Fruit fly (Drosophila melanogaster) whole organism, embryonic: ENCODE results near the gene CG42307.
A peak's percentile ranks its signal among the peaks of the same experiment; 100 is the strongest.

Source experiments
- Ada2b ChIP-seq: fragments of 200-800 bp; sonication (Bioruptor generic); IDR thresholded peaks from 2 replicates; pipeline ENCODE4 v1.3.6; 2022; ENCODE audit warnings: missing biosample characterization, missing genetic modification characterization
- Bgb ChIP-seq: fragments of 200-800 bp; sonication (Bioruptor generic); IDR thresholded peaks from 2 replicates; pipeline ENCODE4 v1.3.6; 2022; ENCODE audit warnings: missing biosample characterization, missing genetic modification characterization; ENCODE audit not compliant: partially characterized antibody
- CG10209 ChIP-seq: fragments of 200-800 bp; sonication (Bioruptor generic); optimal IDR thresholded peaks from 3 replicates; lab custom pipeline; 2017; ENCODE audit warnings: missing biosample characterization, mild to moderate bottlenecking, missing genetic modification characterization, missing genetic modification reagents
- CG11085 ChIP-seq: fragments of 200-800 bp; sonication (Bioruptor generic); IDR thresholded peaks from 2 replicates; pipeline ENCODE4 v1.3.6; 2022; ENCODE audit warnings: missing biosample characterization, missing genetic modification characterization
- CG11398 ChIP-seq: fragments of 200-800 bp; sonication (Bioruptor generic); optimal IDR thresholded peaks from 2 replicates; lab custom pipeline; 2016; ENCODE audit warnings: missing biosample characterization, missing genetic modification characterization
- CG11723 ChIP-seq: fragments of 200-800 bp; sonication (Bioruptor generic); optimal IDR thresholded peaks from 2 replicates; lab custom pipeline; 2017; ENCODE audit warnings: missing biosample characterization, mild to moderate bottlenecking, missing genetic modification characterization
- CG12299 ChIP-seq: fragments of 200-800 bp; sonication (Bioruptor generic); optimal IDR thresholded peaks from 2 replicates; lab custom pipeline; 2018; ENCODE audit warnings: missing biosample characterization, mild to moderate bottlenecking, missing genetic modification characterization
- CG13424 ChIP-seq: fragments of 200-800 bp; sonication (Bioruptor generic); optimal IDR thresholded peaks from 2 replicates; lab custom pipeline; 2019; ENCODE audit warnings: missing biosample characterization, mild to moderate bottlenecking, missing genetic modification characterization, moderate library complexity
- CG14965 ChIP-seq: fragments of 200-800 bp; sonication (Bioruptor generic); optimal IDR thresholded peaks from 2 replicates; lab custom pipeline; 2016; ENCODE audit warnings: missing biosample characterization, missing genetic modification characterization, borderline replicate concordance
- CG15514 ChIP-seq: fragments of 200-800 bp; sonication (Bioruptor generic); optimal IDR thresholded peaks from 3 replicates; lab custom pipeline; 2017; ENCODE audit warnings: missing biosample characterization, missing genetic modification characterization, mild to moderate bottlenecking, moderate library complexity, missing genetic modification reagents
- CG16815 ChIP-seq: fragments of 200-800 bp; sonication (Bioruptor generic); optimal IDR thresholded peaks from 3 replicates; lab custom pipeline; 2017; ENCODE audit warnings: missing biosample characterization, mild to moderate bottlenecking, missing genetic modification characterization
- CG16863 ChIP-seq: fragments of 200-800 bp; sonication (Bioruptor generic); optimal IDR thresholded peaks from 3 replicates; lab custom pipeline; 2016; ENCODE audit warnings: missing biosample characterization, missing genetic modification characterization
- CG17359 ChIP-seq: fragments of 200-800 bp; sonication (Bioruptor generic); optimal IDR thresholded peaks from 3 replicates; lab custom pipeline; 2018; ENCODE audit warnings: missing biosample characterization, mild to moderate bottlenecking, missing genetic modification characterization, moderate library complexity
- CG18262 ChIP-seq: fragments of 200-800 bp; optimal IDR thresholded peaks from 3 replicates; lab custom pipeline; 2019; ENCODE audit warnings: missing biosample characterization, mild to moderate bottlenecking, missing genetic modification characterization, moderate library complexity
- CG18599 ChIP-seq: fragments of 200-800 bp; sonication (Bioruptor generic); optimal IDR thresholded peaks from 3 replicates; lab custom pipeline; 2017; ENCODE audit warnings: missing biosample characterization, missing genetic modification characterization, mild to moderate bottlenecking, moderate library complexity, missing genetic modification reagents
- CG2889 ChIP-seq: fragments of 200-800 bp; sonication (Bioruptor generic); IDR thresholded peaks from 3 replicates; pipeline ENCODE4 v1.3.6; 2022; ENCODE audit warnings: missing biosample characterization, missing genetic modification characterization
- CG30403 ChIP-seq: fragments of 200-800 bp; sonication (Bioruptor generic); optimal IDR thresholded peaks from 3 replicates; lab custom pipeline; 2016; ENCODE audit warnings: missing biosample characterization, missing genetic modification characterization
- CG31365 ChIP-seq: fragments of 200-800 bp; sonication (Bioruptor generic); optimal IDR thresholded peaks from 2 replicates; lab custom pipeline; 2018; ENCODE audit warnings: missing biosample characterization, mild to moderate bottlenecking, missing genetic modification characterization
- CG34422 ChIP-seq: fragments of 200-800 bp; sonication (Bioruptor generic); IDR thresholded peaks from 3 replicates; pipeline ENCODE4 v1.3.6; 2022; ENCODE audit warnings: missing biosample characterization, missing genetic modification characterization
- CG6254 ChIP-seq: fragments of 200-800 bp; sonication (Bioruptor generic); optimal IDR thresholded peaks from 3 replicates; lab custom pipeline; 2017; ENCODE audit warnings: mild to moderate bottlenecking, missing biosample characterization, missing genetic modification reagents, missing genetic modification characterization
- CG7786 ChIP-seq: fragments of 200-800 bp; sonication (Bioruptor generic); optimal IDR thresholded peaks from 2 replicates; lab custom pipeline; 2016; ENCODE audit warnings: missing biosample characterization, missing genetic modification characterization
- CG7987 ChIP-seq: fragments of 200-800 bp; sonication (Bioruptor generic); optimal IDR thresholded peaks from 2 replicates; lab custom pipeline; 2018; ENCODE audit warnings: missing biosample characterization, mild to moderate bottlenecking, missing genetic modification characterization, moderate library complexity
- CG8924 ChIP-seq: fragments of 200-800 bp; optimal IDR thresholded peaks from 3 replicates; lab custom pipeline; 2019; ENCODE audit warnings: missing biosample characterization, mild to moderate bottlenecking, missing genetic modification characterization, moderate library complexity
- CG9215 ChIP-seq: fragments of 200-800 bp; sonication (Bioruptor generic); IDR thresholded peaks from 2 replicates; pipeline ENCODE4 v1.3.6; 2022; ENCODE audit warnings: missing biosample characterization, missing genetic modification characterization
- CG9876 ChIP-seq: fragments of 200-800 bp; sonication (Bioruptor generic); optimal IDR thresholded peaks from 2 replicates; lab custom pipeline; 2016; ENCODE audit warnings: missing biosample characterization, missing genetic modification characterization
- Dref ChIP-seq: fragments of 200-800 bp; sonication (Bioruptor generic); IDR thresholded peaks from 2 replicates; pipeline ENCODE4 v1.3.6; 2022; ENCODE audit warnings: missing biosample characterization, missing genetic modification characterization
- Lpt ChIP-seq: fragments of >200 bp; optimal IDR thresholded peaks from 2 replicates; lab custom pipeline; 2018; ENCODE audit warnings: missing biosample characterization, missing genetic modification characterization
- Max ChIP-seq: fragments of 200-800 bp; sonication (Bioruptor generic); optimal IDR thresholded peaks from 2 replicates; lab custom pipeline; 2016; ENCODE audit warnings: missing biosample characterization, mild to moderate bottlenecking, missing genetic modification characterization
- NC2β ChIP-seq: fragments of 200-800 bp; sonication (Bioruptor generic); optimal IDR thresholded peaks from 2 replicates; lab custom pipeline; 2016; ENCODE audit warnings: missing biosample characterization, missing genetic modification characterization
- Oaz ChIP-seq: fragments of 200-800 bp; sonication (Bioruptor generic); IDR thresholded peaks from 2 replicates; pipeline ENCODE4 v1.3.6; 2022; ENCODE audit warnings: missing biosample characterization, missing genetic modification characterization
- Ssrp ChIP-seq: fragments of 200-800 bp; sonication (Bioruptor generic); optimal IDR thresholded peaks from 2 replicates; lab custom pipeline; 2018; ENCODE audit warnings: missing biosample characterization, mild to moderate bottlenecking, missing genetic modification characterization, moderate library complexity
- Stat92E ChIP-seq, 3 experiments: fragments of >200 bp in 2 of 3; fragments of 200-800 bp in 1 of 3; sonication (Bioruptor generic) in 1 of 3; optimal IDR thresholded peaks; 2 replicates each; lab custom pipeline; 2017 to 2019; ENCODE audit warnings: missing biosample characterization in 3 of 3, missing genetic modification characterization in 3 of 3, mild to moderate bottlenecking in 1 of 3, moderate library complexity in 1 of 3
- ara ChIP-seq: fragments of 200-800 bp; sonication (Bioruptor generic); IDR thresholded peaks from 2 replicates; pipeline ENCODE4 v1.3.6; 2022; ENCODE audit warnings: missing biosample characterization, missing genetic modification characterization
- chn ChIP-seq: fragments of 200-800 bp; sonication (Bioruptor generic); optimal IDR thresholded peaks from 2 replicates; lab custom pipeline; 2016; ENCODE audit warnings: missing biosample characterization, missing genetic modification characterization
- dmrt11E ChIP-seq: fragments of 200-800 bp; sonication (Bioruptor generic); optimal IDR thresholded peaks from 3 replicates; lab custom pipeline; 2018; ENCODE audit warnings: missing biosample characterization, mild to moderate bottlenecking, missing genetic modification characterization, moderate library complexity
- esg ChIP-seq: fragments of 200-800 bp; sonication (Bioruptor generic); conservative IDR thresholded peaks from 2 replicates; pipeline ENCODE4 v1.3.6; 2022; ENCODE audit warnings: missing biosample characterization, missing genetic modification characterization
- fd102C ChIP-seq: fragments of 200-800 bp; sonication (Bioruptor generic); optimal IDR thresholded peaks from 2 replicates; lab custom pipeline; 2018; ENCODE audit warnings: missing biosample characterization, mild to moderate bottlenecking, missing genetic modification characterization, moderate library complexity
- fd64A ChIP-seq: fragments of 200-800 bp; sonication (Bioruptor generic); optimal IDR thresholded peaks from 3 replicates; lab custom pipeline; 2018; ENCODE audit warnings: missing biosample characterization, mild to moderate bottlenecking, missing genetic modification characterization
- gcm ChIP-seq: fragments of 200-800 bp; sonication (Bioruptor generic); optimal IDR thresholded peaks from 2 replicates; lab custom pipeline; 2019; ENCODE audit warnings: missing biosample characterization, mild to moderate bottlenecking, missing genetic modification characterization, moderate library complexity
- hkb ChIP-seq, 2 experiments: fragments of 200-800 bp in 1 of 2; fragments of >200 bp in 1 of 2; sonication (Bioruptor generic) in 1 of 2; IDR thresholded peaks in 1 of 2; optimal IDR thresholded peaks in 1 of 2; 2 replicates each; pipeline versions ENCODE4 v1.3.6 to Lab custom; 2017 to 2022; ENCODE audit warnings: missing biosample characterization in 1 of 2, missing genetic modification characterization in 1 of 2
- lov ChIP-seq, 2 experiments: fragments of 200-800 bp in 1 of 2; fragments of >200 bp in 1 of 2; sonication (Bioruptor generic) in 1 of 2; IDR thresholded peaks in 1 of 2; optimal IDR thresholded peaks in 1 of 2; 2 replicates in 1 of 2; 3 replicates in 1 of 2; pipeline versions ENCODE4 v1.3.6 to Lab custom; 2017 to 2022; ENCODE audit warnings: missing biosample characterization in 1 of 2, missing genetic modification characterization in 1 of 2
- onecut ChIP-seq: fragments of 200-800 bp; sonication (Bioruptor generic); IDR thresholded peaks from 2 replicates; pipeline ENCODE4 v1.3.6; 2022; ENCODE audit warnings: missing biosample characterization, missing genetic modification characterization
- p53 ChIP-seq: fragments of 200-800 bp; sonication (Bioruptor generic); optimal IDR thresholded peaks from 2 replicates; lab custom pipeline; 2016; ENCODE audit warnings: missing biosample characterization, missing genetic modification characterization
- psq ChIP-seq: fragments of 200-800 bp; sonication (Bioruptor generic); optimal IDR thresholded peaks from 2 replicates; lab custom pipeline; 2017; ENCODE audit warnings: missing biosample characterization, missing genetic modification characterization
- schlank ChIP-seq: fragments of 200-800 bp; sonication (Bioruptor generic); optimal IDR thresholded peaks from 2 replicates; lab custom pipeline; 2018; ENCODE audit warnings: missing biosample characterization, mild to moderate bottlenecking, missing genetic modification characterization
- sens-2 ChIP-seq: fragments of 200-800 bp; sonication (Bioruptor generic); IDR thresholded peaks from 2 replicates; pipeline ENCODE4 v1.3.6; 2022; ENCODE audit warnings: missing biosample characterization, missing genetic modification characterization
- sisA ChIP-seq: fragments of 200-800 bp; sonication (Bioruptor generic); IDR thresholded peaks from 2 replicates; pipeline ENCODE4 v1.3.6; 2022; ENCODE audit warnings: missing biosample characterization, missing genetic modification characterization
- trh ChIP-seq: fragments of 200-800 bp; sonication (Bioruptor generic); optimal IDR thresholded peaks from 2 replicates; lab custom pipeline; 2016; ENCODE audit warnings: missing biosample characterization, missing genetic modification characterization

Gene CG42307

dm6 chr3L:7344965-7345427 lies 16.1 kb downstream of the CG42307 start, which contains the start of gene Cln7 (continued):
- peak; percentile 8 for TF ChIP-seq CG7786 (GFP tag; lab: Kevin White, UChicago)
- no peak for TF ChIP-seq CG9876 (GFP tag; lab: Kevin White, UChicago)
- no peak for TF ChIP-seq sens-2 (GFP tag; lab: Robert Waterston, UW)
- TF ChIP-seq CG10209 (GFP tag; lab: Kevin White, UChicago), result no peak
- TF ChIP-seq CG30403 (GFP tag; lab: Kevin White, UChicago), result no peak
- TF ChIP-seq CG17359 (tag; lab: Kevin White, UChicago), result peak; percentile 31
- no peak for TF ChIP-seq CG14965 (GFP tag; lab: Kevin White, UChicago)
- TF ChIP-seq gcm, result peak; percentile 43
- peak; percentile 55 for TF ChIP-seq onecut
- TF ChIP-seq CG34422 (GFP tag; lab: Robert Waterston, UW), result peak; percentile 52; the same call in 1 of the 3 replicates
- TF ChIP-seq fd64A, result peak; percentile 29
- TF ChIP-seq CG18599, result peak; percentile 31
- no peak for TF ChIP-seq Lpt (GFP tag; lab: Kevin White, UChicago)
- TF ChIP-seq chn (GFP tag; lab: Kevin White, UChicago), result peak; percentile 34
- peak; percentile 19; the same call in 1 of the 2 replicates for TF ChIP-seq Dref (GFP tag; lab: Robert Waterston, UW)
- no peak for TF ChIP-seq Max
- no peak for TF ChIP-seq CG12299 (tag; lab: Kevin White, UChicago)
- TF ChIP-seq Stat92E (GFP tag; optimal IDR thresholded peaks at IDR 0.05; lab: Kevin White, UChicago), result peak in 1 of 3 experiments; percentile 88
- peak; percentile 31 for TF ChIP-seq CG16863 (GFP tag; lab: Kevin White, UChicago)
- no peak for TF ChIP-seq dmrt11E (tag; lab: Kevin White, UChicago)
- TF ChIP-seq sisA, result no peak
- no peak for TF ChIP-seq NC2β (GFP tag; lab: Kevin White, UChicago)
- TF ChIP-seq CG15514 (GFP tag; lab: Kevin White, UChicago), result peak; percentile 51
- no peak for TF ChIP-seq p53 (GFP tag; lab: Kevin White, UChicago)
- peak; percentile 15 for TF ChIP-seq schlank
- TF ChIP-seq CG7987 (GFP tag; lab: Kevin White, UChicago), result peak; percentile 53
- TF ChIP-seq ara (GFP tag; lab: Robert Waterston, UW), result peak; percentile 42; the same call in 1 of the 2 replicates
- TF ChIP-seq trh (GFP tag; lab: Kevin White, UChicago), result no peak
- TF ChIP-seq CG11398 (GFP tag; lab: Kevin White, UChicago), result peak; percentile 26
- TF ChIP-seq esg (GFP tag; lab: Robert Waterston, UW), result no peak
- no peak for TF ChIP-seq CG9215 (GFP tag; lab: Robert Waterston, UW)
- peak; percentile 63 for TF ChIP-seq CG8924 (tag; lab: Kevin White, UChicago)
- no peak for TF ChIP-seq fd102C (GFP tag; lab: Kevin White, UChicago)
- no peak for TF ChIP-seq CG11723 (GFP tag; lab: Kevin White, UChicago)
- TF ChIP-seq CG6254 (GFP tag; lab: Kevin White, UChicago), result no peak
- no peak for TF ChIP-seq hkb (optimal IDR thresholded peaks at IDR 0.05; lab: Kevin White, UChicago)
- TF ChIP-seq hkb (GFP tag; IDR thresholded peaks at IDR 0.05; lab: Robert Waterston, UW), result peak; percentile 58
- TF ChIP-seq Bgb (GFP tag; lab: Robert Waterston, UW), result peak; percentile 38; the same call in 1 of the 2 replicates
- no peak for TF ChIP-seq CG16815
- no peak for TF ChIP-seq Ssrp (tag; lab: Kevin White, UChicago)
- TF ChIP-seq CG11085, result peak; percentile 20; the same call in 1 of the 2 replicates
- TF ChIP-seq psq (GFP tag; lab: Kevin White, UChicago), result no peak
- TF ChIP-seq Ada2b, result no peak
- peak; percentile 39 for TF ChIP-seq CG18262
- TF ChIP-seq CG31365 (tag; lab: Kevin White, UChicago), result peak; percentile 1
- TF ChIP-seq CG13424 (tag; lab: Kevin White, UChicago), result peak; percentile 20
- TF ChIP-seq Oaz (GFP tag; lab: Robert Waterston, UW), result no peak
- no peak for TF ChIP-seq CG2889 (GFP tag; lab: Robert Waterston, UW)
- TF ChIP-seq lov (optimal IDR thresholded peaks at IDR 0.05; lab: Kevin White, UChicago), result no peak
- peak; percentile 53; the same call in 1 of the 3 replicates for TF ChIP-seq lov (GFP tag; IDR thresholded peaks at IDR 0.05; lab: Robert Waterston, UW)
